Fruit fly (Drosophila melanogaster): ENCODE measurements around the gene RpL9.

RpL9 gene

dm6 chr2L:10976046-10976863 is 27.7 kb downstream of the RpL9 start, which contains the start of the genes ATPsynG and SCAR (continued):
- TF ChIP-seq bcd (GFP tag; optimal IDR thresholded peaks at IDR 0.05), result no peak
- TF ChIP-seq vnd (GFP tag; IDR thresholded peaks at IDR 0.05; ENCODE audit: partially characterized antibody), result no peak
- TF ChIP-seq knrl (GFP tag; IDR thresholded peaks at IDR 0.05; ENCODE audit: partially characterized antibody), result no peak
- TF ChIP-seq Poxn (GFP tag; IDR thresholded peaks at IDR 0.05), result no peak
- TF ChIP-seq sr (GFP tag; IDR thresholded peaks at IDR 0.05), result no peak
- TF ChIP-seq CG17612 (GFP tag; IDR thresholded peaks at IDR 0.05), result no peak
- TF ChIP-seq Kr (GFP tag; optimal IDR thresholded peaks at IDR 0.05), result no peak
- no peak for TF ChIP-seq Dek (tag; optimal IDR thresholded peaks at IDR 0.05)
- TF ChIP-seq Adf1 (GFP tag; IDR thresholded peaks at IDR 0.05), result no peak
- no peak for TF ChIP-seq CG2129 (GFP tag; IDR thresholded peaks at IDR 0.05; ENCODE audit: partially characterized antibody)
- no peak for TF ChIP-seq CG10274 (GFP tag; optimal IDR thresholded peaks at IDR 0.05)
- TF ChIP-seq unc-4 (GFP tag; IDR thresholded peaks at IDR 0.05; ENCODE audit: partially characterized antibody), result no peak
- no peak for TF ChIP-seq grau (tag; optimal IDR thresholded peaks at IDR 0.05)
- no peak for TF ChIP-seq z (GFP tag; IDR thresholded peaks at IDR 0.05)
- no peak for TF ChIP-seq kni (GFP tag; optimal IDR thresholded peaks at IDR 0.05)
- TF ChIP-seq ro (GFP tag; IDR thresholded peaks at IDR 0.05), result no peak
- peak; percentile 49; the same call in 2 of the 3 replicates for TF ChIP-seq CG17361 (GFP tag; IDR thresholded peaks at IDR 0.05)

- TF ChIP-seq gfzf (GFP tag; optimal IDR thresholded peaks at IDR 0.05), result peak; percentile 13
- TF ChIP-seq YL-1 (GFP tag; optimal IDR thresholded peaks at IDR 0.05), result peak; percentile 34
- no peak for TF ChIP-seq az2 (GFP tag; optimal IDR thresholded peaks at IDR 0.05)
Measured at dm6 chr2L:10975193-10975592, 28.8 kb downstream of the RpL9 start, which contains the start of gene abo. Gene abo (minus strand): TSS chr2L:10975293.

- TF ChIP-seq hb (GFP tag; IDR thresholded peaks at IDR 0.05; ENCODE audit: partially characterized antibody) (0 out of 3 replicates have a peak, but pooled peaks have one; percentile 54), prd (optimal IDR thresholded peaks at IDR 0.05) (no peak), prd (GFP tag; IDR thresholded peaks at IDR 0.05) (no peak), Med (GFP tag) (peak; percentile 53), CG10543 (GFP tag; optimal IDR thresholded peaks at IDR 0.05) (no peak), Ets65A (GFP tag) (peak; percentile 59), rib (GFP tag; IDR thresholded peaks at IDR 0.05) (0 out of 2 replicates have a peak, but pooled peaks have one; percentile 25)
Measured at dm6 chr2L:10974638-10975037, 29.4 kb downstream of the RpL9 start.

- peak in 1 of 2 experiments; percentile 76 for TF ChIP-seq Pdp1 (GFP tag; optimal IDR thresholded peaks at IDR 0.05)
- TF ChIP-seq CG6765 (GFP tag; optimal IDR thresholded peaks at IDR 0.05), result no peak
- TF ChIP-seq CG1529 (GFP tag; optimal IDR thresholded peaks at IDR 0.05), result no peak
- no peak for TF ChIP-seq CG11456 (GFP tag; IDR thresholded peaks at IDR 0.05)
- no peak for TF ChIP-seq HLHmδ (GFP tag; optimal IDR thresholded peaks at IDR 0.05)
- no peak for TF ChIP-seq her (GFP tag; optimal IDR thresholded peaks at IDR 0.05)
- TF ChIP-seq lbe (GFP tag; optimal IDR thresholded peaks at IDR 0.05), result peak; percentile 50
- no peak for TF ChIP-seq maf-S (GFP tag; optimal IDR thresholded peaks at IDR 0.05)
- no peak for TF ChIP-seq Awh (GFP tag; IDR thresholded peaks at IDR 0.05)
- TF ChIP-seq CG8089 (GFP tag; optimal IDR thresholded peaks at IDR 0.05), result no peak
- peak; percentile 62 for TF ChIP-seq Med (GFP tag)
- TF ChIP-seq CG7839 (tag; optimal IDR thresholded peaks at IDR 0.05), result no peak
- TF ChIP-seq CG4328 (GFP tag; optimal IDR thresholded peaks at IDR 0.05), result no peak
- TF ChIP-seq CG34376 (GFP tag; optimal IDR thresholded peaks at IDR 0.05), result peak; percentile 83
- TF ChIP-seq CG2129 (GFP tag; IDR thresholded peaks at IDR 0.05; ENCODE audit: partially characterized antibody), result no peak
- peak; percentile 46 for TF ChIP-seq CG2120 (GFP tag; optimal IDR thresholded peaks at IDR 0.05)
- TF ChIP-seq sug (tag; optimal IDR thresholded peaks at IDR 0.05), result peak; percentile 16
- peak; percentile 34 for TF ChIP-seq CG10543 (GFP tag; optimal IDR thresholded peaks at IDR 0.05)
- TF ChIP-seq mirr (GFP tag; optimal IDR thresholded peaks at IDR 0.05), result peak; percentile 17
- no peak for TF ChIP-seq Dip3 (GFP tag; optimal IDR thresholded peaks at IDR 0.05)
- TF ChIP-seq CG13287 (GFP tag; IDR thresholded peaks at IDR 0.05; ENCODE audit: partially characterized antibody), result no peak
- peak; percentile 72 for TF ChIP-seq CG10274 (GFP tag; optimal IDR thresholded peaks at IDR 0.05)
Measured at dm6 chr2L:10972224-10972623, 31.8 kb downstream of the RpL9 start, which contains the start of gene CG16743. Gene CG16743 (plus strand): TSS chr2L:10972280.

Data from whole organism, embryonic.